Worm (Caenorhabditis elegans) whole organism, L4 larva: ENCODE data around the gene ets-4.

Experiments used
- R02D3.7 ChIP-seq: fragments of 150-350 bp; sonication (generic microtip); optimal IDR thresholded peaks from 3 replicates; lab custom pipeline; 2014; ENCODE audit warnings: missing biosample characterization, missing genetic modification characterization
- Y105C5A.15 ChIP-seq: fragments of 200-800 bp; sonication (Bioruptor generic); IDR thresholded peaks from 2 replicates; pipeline ENCODE4 v1.3.6; 2022; ENCODE audit warnings: missing genetic modification characterization, missing compliant biosample characterization
- ceh-28 ChIP-seq: fragments of 150-350 bp; optimal IDR thresholded peaks from 2 replicates; lab custom pipeline; 2014; ENCODE audit warnings: missing biosample characterization, missing genetic modification reagents, missing genetic modification characterization
- dmd-6 ChIP-seq: fragments of 200-800 bp; sonication (Bioruptor generic); IDR thresholded peaks from 2 replicates; pipeline ENCODE4 v1.3.6; 2022; ENCODE audit warnings: missing genetic modification reagents, missing genetic modification characterization, missing compliant biosample characterization
- fos-1 ChIP-seq: fragments of 150-350 bp; optimal IDR thresholded peaks from 2 replicates; lab custom pipeline; 2014; ENCODE audit warnings: missing biosample characterization, missing genetic modification characterization
- hlh-11 ChIP-seq: fragments of 200-800 bp; sonication (Bioruptor generic); optimal IDR thresholded peaks from 2 replicates; lab custom pipeline; 2018; ENCODE audit warnings: mild to moderate bottlenecking, missing genetic modification characterization, missing compliant biosample characterization
- lsy-2 ChIP-seq, 2 experiments: fragments of 150-350 bp in 1 of 2; sonication (generic microtip) in 1 of 2; optimal IDR thresholded peaks; 2 replicates each; lab custom pipeline; 2014 to 2017; ENCODE audit warnings: missing biosample characterization in 2 of 2, missing genetic modification characterization in 2 of 2
- madf-9 ChIP-seq: fragments of 200-800 bp; sonication (Bioruptor generic); conservative IDR thresholded peaks from 2 replicates; pipeline ENCODE4 v1.3.6; 2022; ENCODE audit warnings: missing genetic modification reagents, missing genetic modification characterization, missing compliant biosample characterization
- mep-1 ChIP-seq: fragments of 150-350 bp; sonication (generic microtip); optimal IDR thresholded peaks from 3 replicates; lab custom pipeline; 2014; ENCODE audit warnings: missing biosample characterization, missing genetic modification characterization
- nhr-237 ChIP-seq: sonication (generic microtip); optimal IDR thresholded peaks from 2 replicates; lab custom pipeline; 2017; ENCODE audit warnings: missing biosample characterization, missing genetic modification characterization
- snpc-4 ChIP-seq: fragments of 150-350 bp; optimal IDR thresholded peaks from 2 replicates; lab custom pipeline; 2014; ENCODE audit warnings: missing biosample characterization, missing genetic modification characterization
- spr-1 ChIP-seq: sonication (generic microtip); optimal IDR thresholded peaks from 2 replicates; lab custom pipeline; 2016; ENCODE audit warnings: mild to moderate bottlenecking, missing genetic modification characterization, missing compliant biosample characterization
- unc-62 ChIP-seq, 3 experiments: fragments of 150-350 bp in 1 of 3; sonication (generic microtip); optimal IDR thresholded peaks in 2 of 3; peaks in 1 of 3; 1 replicate in 1 of 3; 2 replicates in 2 of 3; lab custom pipeline; 2014 to 2017; ENCODE audit warnings: missing biosample characterization in 3 of 3, missing genetic modification characterization in 3 of 3, missing genetic modification reagents in 3 of 3, missing genotype in 1 of 3

DNA sequence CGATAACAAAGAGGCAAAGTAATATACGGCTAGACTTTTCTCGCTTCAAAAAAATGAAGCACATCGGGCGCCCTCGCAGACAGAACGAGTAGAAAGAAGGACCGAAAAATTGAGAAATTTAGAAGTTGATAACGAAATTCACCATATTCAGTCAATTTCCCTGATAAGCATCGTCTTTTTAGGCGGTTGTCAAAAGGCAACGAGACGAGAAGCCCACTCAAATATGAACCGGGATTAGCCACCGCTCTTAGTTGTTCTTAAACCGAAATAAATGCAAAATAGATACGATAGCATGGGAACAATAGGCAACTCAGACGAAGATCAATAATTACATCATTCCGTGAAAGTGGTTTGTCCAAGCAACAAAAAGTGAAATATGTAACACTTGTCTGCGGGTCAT is 15.5 kb upstream of the ets-4 start:
- TF ChIP-seq ceh-28, result no peak
- TF ChIP-seq unc-62 (GFP tag; optimal IDR thresholded peaks at IDR 0.05 in 1 of 2; lab: Kevin White, UChicago), result no peak
- no peak for TF ChIP-seq unc-62 (tag; optimal IDR thresholded peaks at IDR 0.05; lab: Kevin White, UChicago)
- TF ChIP-seq nhr-237, result no peak
- TF ChIP-seq spr-1 (tag; lab: Kevin White, UChicago), result no peak
- no peak for TF ChIP-seq dmd-6 (GFP tag; lab: Robert Waterston, UW)
- no peak for TF ChIP-seq madf-9 (GFP tag; lab: Robert Waterston, UW)
- TF ChIP-seq fos-1 (tag; lab: Kevin White, UChicago), result no peak
- no peak for TF ChIP-seq lsy-2 (tag; optimal IDR thresholded peaks at IDR 0.05; lab: Kevin White, UChicago)
- no peak for TF ChIP-seq snpc-4 (tag; lab: Kevin White, UChicago)
- TF ChIP-seq mep-1 (tag; lab: Kevin White, UChicago), result no peak
- TF ChIP-seq hlh-11 (tag; lab: Kevin White, UChicago), result no peak
- no peak for TF ChIP-seq Y105C5A.15
- no peak for TF ChIP-seq R02D3.7 (tag; lab: Kevin White, UChicago)
